Fruit fly (Drosophila melanogaster) whole organism, embryonic: ENCODE measurements around the gene Sgp.

Source experiments
- Adf1 ChIP-seq: fragments of 200-800 bp; sonication (Bioruptor generic); IDR thresholded peaks from 2 replicates; pipeline ENCODE4 v1.3.6; 2022; ENCODE audit warnings: missing biosample characterization, missing genetic modification characterization
- Atf-2 ChIP-seq: fragments of 200-800 bp; sonication (Bioruptor generic); optimal IDR thresholded peaks from 2 replicates; lab custom pipeline; 2016; ENCODE audit warnings: missing biosample characterization, missing genetic modification characterization
- CG10147 ChIP-seq: fragments of 200-800 bp; sonication (Bioruptor generic); optimal IDR thresholded peaks from 2 replicates; lab custom pipeline; 2019; ENCODE audit warnings: missing biosample characterization, mild to moderate bottlenecking, missing genetic modification characterization, moderate library complexity
- CG12391 ChIP-seq: fragments of 200-800 bp; sonication (Bioruptor generic); optimal IDR thresholded peaks from 3 replicates; lab custom pipeline; 2018; ENCODE audit warnings: missing biosample characterization, mild to moderate bottlenecking, missing genetic modification characterization, moderate library complexity
- CG13424 ChIP-seq: fragments of 200-800 bp; sonication (Bioruptor generic); optimal IDR thresholded peaks from 2 replicates; lab custom pipeline; 2019; ENCODE audit warnings: missing biosample characterization, mild to moderate bottlenecking, missing genetic modification characterization, moderate library complexity
- CG15011 ChIP-seq: fragments of 200-800 bp; sonication (Bioruptor generic); optimal IDR thresholded peaks from 3 replicates; lab custom pipeline; 2018; ENCODE audit warnings: missing biosample characterization, mild to moderate bottlenecking, missing genetic modification characterization
- CG1603 ChIP-seq: fragments of 200-800 bp; sonication (Bioruptor generic); optimal IDR thresholded peaks from 2 replicates; lab custom pipeline; 2019; ENCODE audit warnings: missing biosample characterization, mild to moderate bottlenecking, missing genetic modification characterization, moderate library complexity
- CG2199 ChIP-seq: fragments of 200-800 bp; sonication (Bioruptor generic); IDR thresholded peaks from 3 replicates; pipeline ENCODE4 v1.3.6; 2022; ENCODE audit warnings: missing biosample characterization, missing genetic modification characterization
- CG2712 ChIP-seq: fragments of 200-800 bp; optimal IDR thresholded peaks from 3 replicates; lab custom pipeline; 2019; ENCODE audit warnings: missing biosample characterization, mild to moderate bottlenecking, missing genetic modification characterization, moderate library complexity
- CG3065 ChIP-seq: fragments of 200-800 bp; sonication (Bioruptor generic); optimal IDR thresholded peaks from 2 replicates; lab custom pipeline; 2016; ENCODE audit warnings: missing biosample characterization, missing genetic modification characterization
- CG32532 ChIP-seq: fragments of 200-800 bp; sonication (Bioruptor generic); IDR thresholded peaks from 2 replicates; pipeline ENCODE4 v1.3.6; 2022; ENCODE audit warnings: missing biosample characterization, missing genetic modification characterization
- CG34224 ChIP-seq: fragments of 200-800 bp; sonication (Bioruptor generic); IDR thresholded peaks from 3 replicates; pipeline ENCODE4 v1.3.6; 2022; ENCODE audit warnings: missing biosample characterization, missing genetic modification characterization; ENCODE audit not compliant: partially characterized antibody
- CG3838 ChIP-seq: fragments of 200-800 bp; sonication (Bioruptor generic); optimal IDR thresholded peaks from 3 replicates; lab custom pipeline; 2016; ENCODE audit warnings: missing biosample characterization, missing genetic modification characterization
- CG6854 ChIP-seq: fragments of 200-800 bp; sonication (Bioruptor generic); optimal IDR thresholded peaks from 3 replicates; lab custom pipeline; 2017; ENCODE audit warnings: missing biosample characterization, mild to moderate bottlenecking, missing genetic modification characterization
- CG7786 ChIP-seq: fragments of 200-800 bp; sonication (Bioruptor generic); optimal IDR thresholded peaks from 2 replicates; lab custom pipeline; 2016; ENCODE audit warnings: missing biosample characterization, missing genetic modification characterization
- CG7839 ChIP-seq: fragments of 200-800 bp; sonication (Bioruptor generic); optimal IDR thresholded peaks from 3 replicates; lab custom pipeline; 2018; ENCODE audit warnings: missing biosample characterization, mild to moderate bottlenecking, missing genetic modification characterization, moderate library complexity
- CG7987 ChIP-seq: fragments of 200-800 bp; sonication (Bioruptor generic); optimal IDR thresholded peaks from 2 replicates; lab custom pipeline; 2018; ENCODE audit warnings: missing biosample characterization, mild to moderate bottlenecking, missing genetic modification characterization, moderate library complexity
- CG8089 ChIP-seq: fragments of 200-800 bp; sonication (Bioruptor generic); optimal IDR thresholded peaks from 3 replicates; lab custom pipeline; 2016; ENCODE audit warnings: missing biosample characterization, missing genetic modification characterization
- CG8478 ChIP-seq: fragments of >200 bp; optimal IDR thresholded peaks from 2 replicates; lab custom pipeline; 2018
- CG9609 ChIP-seq: fragments of 200-800 bp; sonication (Bioruptor generic); optimal IDR thresholded peaks from 3 replicates; lab custom pipeline; 2016; ENCODE audit warnings: missing biosample characterization, missing genetic modification characterization
- CG9876 ChIP-seq: fragments of 200-800 bp; sonication (Bioruptor generic); optimal IDR thresholded peaks from 2 replicates; lab custom pipeline; 2016; ENCODE audit warnings: missing biosample characterization, missing genetic modification characterization
- CoRest ChIP-seq: fragments of 200-800 bp; sonication (Bioruptor generic); optimal IDR thresholded peaks from 3 replicates; lab custom pipeline; 2018; ENCODE audit warnings: missing biosample characterization, mild to moderate bottlenecking, missing genetic modification characterization, moderate library complexity
- Doc2 ChIP-seq: fragments of 200-800 bp; sonication (Bioruptor generic); IDR thresholded peaks from 2 replicates; pipeline ENCODE4 v1.3.6; 2022; ENCODE audit warnings: missing biosample characterization, missing genetic modification characterization
- GATAe ChIP-seq: fragments of 200-800 bp; sonication (Bioruptor generic); conservative IDR thresholded peaks from 2 replicates; pipeline ENCODE4 v1.3.6; 2022; ENCODE audit warnings: missing biosample characterization, missing genetic modification characterization
- H15 ChIP-seq: fragments of 200-800 bp; sonication (Bioruptor generic); IDR thresholded peaks from 3 replicates; pipeline ENCODE4 v1.3.6; 2022; ENCODE audit warnings: missing biosample characterization, missing genetic modification characterization
- HHEX ChIP-seq: fragments of 200-800 bp; sonication (Bioruptor generic); optimal IDR thresholded peaks from 3 replicates; lab custom pipeline; 2017; ENCODE audit warnings: missing biosample characterization, mild to moderate bottlenecking, missing genetic modification characterization, missing genetic modification reagents
- NK7.1 ChIP-seq: fragments of 200-800 bp; sonication (Bioruptor generic); optimal IDR thresholded peaks from 3 replicates; lab custom pipeline; 2016; ENCODE audit warnings: missing biosample characterization, missing genetic modification characterization
- Taf1 ChIP-seq: fragments of 200-800 bp; sonication (Bioruptor generic); IDR thresholded peaks from 2 replicates; pipeline ENCODE4 v1.3.6; 2022; ENCODE audit warnings: missing biosample characterization, missing genetic modification characterization
- amos ChIP-seq: fragments of 200-800 bp; sonication (Bioruptor generic); IDR thresholded peaks from 2 replicates; pipeline ENCODE4 v1.3.6; 2022; ENCODE audit warnings: missing biosample characterization, missing genetic modification characterization; ENCODE audit not compliant: partially characterized antibody
- az2 ChIP-seq: fragments of 200-800 bp; sonication (Bioruptor generic); optimal IDR thresholded peaks from 3 replicates; lab custom pipeline; 2016; ENCODE audit warnings: missing biosample characterization, missing genetic modification characterization
- bigmax ChIP-seq: fragments of 200-800 bp; sonication (Bioruptor generic); optimal IDR thresholded peaks from 2 replicates; lab custom pipeline; 2018; ENCODE audit warnings: missing biosample characterization, mild to moderate bottlenecking, missing genetic modification characterization
- cg ChIP-seq: fragments of 200-800 bp; sonication (Bioruptor generic); optimal IDR thresholded peaks from 3 replicates; lab custom pipeline; 2019; ENCODE audit warnings: missing biosample characterization, mild to moderate bottlenecking, missing genetic modification characterization, moderate library complexity
- chn ChIP-seq: fragments of 200-800 bp; sonication (Bioruptor generic); optimal IDR thresholded peaks from 2 replicates; lab custom pipeline; 2016; ENCODE audit warnings: missing biosample characterization, missing genetic modification characterization
- dmrt11E ChIP-seq: fragments of 200-800 bp; sonication (Bioruptor generic); optimal IDR thresholded peaks from 3 replicates; lab custom pipeline; 2018; ENCODE audit warnings: missing biosample characterization, mild to moderate bottlenecking, missing genetic modification characterization, moderate library complexity
- ems ChIP-seq: fragments of 200-800 bp; sonication (Bioruptor generic); optimal IDR thresholded peaks from 3 replicates; lab custom pipeline; 2016; ENCODE audit warnings: missing biosample characterization, missing genetic modification characterization
- eyg ChIP-seq: fragments of 200-800 bp; sonication (Bioruptor generic); optimal IDR thresholded peaks from 3 replicates; lab custom pipeline; 2016; ENCODE audit warnings: missing biosample characterization, missing genetic modification characterization
- fd64A ChIP-seq: fragments of 200-800 bp; sonication (Bioruptor generic); optimal IDR thresholded peaks from 3 replicates; lab custom pipeline; 2018; ENCODE audit warnings: missing biosample characterization, mild to moderate bottlenecking, missing genetic modification characterization
- gcm ChIP-seq: fragments of 200-800 bp; sonication (Bioruptor generic); optimal IDR thresholded peaks from 2 replicates; lab custom pipeline; 2019; ENCODE audit warnings: missing biosample characterization, mild to moderate bottlenecking, missing genetic modification characterization, moderate library complexity
- her ChIP-seq: fragments of 200-800 bp; sonication (Bioruptor generic); optimal IDR thresholded peaks from 2 replicates; lab custom pipeline; 2016; ENCODE audit warnings: missing biosample characterization, missing genetic modification characterization
- ken ChIP-seq: fragments of 200-800 bp; sonication (Bioruptor generic); IDR thresholded peaks from 3 replicates; pipeline ENCODE4 v1.3.6; 2022; ENCODE audit warnings: missing biosample characterization, missing genetic modification characterization
- mld ChIP-seq: fragments of 200-800 bp; sonication (Bioruptor generic); IDR thresholded peaks from 3 replicates; pipeline ENCODE4 v1.3.6; 2022; ENCODE audit warnings: missing biosample characterization, missing genetic modification characterization; ENCODE audit not compliant: partially characterized antibody
- nerfin-2 ChIP-seq: fragments of 200-800 bp; sonication (Bioruptor generic); IDR thresholded peaks from 2 replicates; pipeline ENCODE4 v1.3.6; 2022; ENCODE audit warnings: missing biosample characterization, missing genetic modification characterization; ENCODE audit not compliant: partially characterized antibody
- pzg ChIP-seq: fragments of 200-800 bp; sonication (Bioruptor generic); optimal IDR thresholded peaks from 3 replicates; lab custom pipeline; 2018; ENCODE audit warnings: missing biosample characterization, mild to moderate bottlenecking, missing genetic modification characterization, moderate library complexity
- repo ChIP-seq: fragments of 200-800 bp; sonication (Bioruptor generic); optimal IDR thresholded peaks from 2 replicates; lab custom pipeline; 2016; ENCODE audit warnings: missing biosample characterization, missing genetic modification characterization
- sisA ChIP-seq: fragments of 200-800 bp; sonication (Bioruptor generic); IDR thresholded peaks from 2 replicates; pipeline ENCODE4 v1.3.6; 2022; ENCODE audit warnings: missing biosample characterization, missing genetic modification characterization
- tin ChIP-seq: fragments of 200-800 bp; sonication (Bioruptor generic); optimal IDR thresholded peaks from 3 replicates; lab custom pipeline; 2016; ENCODE audit warnings: missing biosample characterization, missing genetic modification characterization
- twi ChIP-seq: fragments of 200-800 bp; optimal IDR thresholded peaks from 2 replicates; lab custom pipeline; 2019; ENCODE audit warnings: missing biosample characterization, mild to moderate bottlenecking, missing genetic modification characterization, moderate library complexity
- yki ChIP-seq: fragments of >200 bp; optimal IDR thresholded peaks from 3 replicates; lab custom pipeline; 2018
- zen ChIP-seq: fragments of 200-800 bp; sonication (Bioruptor generic); optimal IDR thresholded peaks from 3 replicates; lab custom pipeline; 2018; ENCODE audit warnings: missing biosample characterization, mild to moderate bottlenecking, missing genetic modification characterization, moderate library complexity

Gene Sgp

DNA sequence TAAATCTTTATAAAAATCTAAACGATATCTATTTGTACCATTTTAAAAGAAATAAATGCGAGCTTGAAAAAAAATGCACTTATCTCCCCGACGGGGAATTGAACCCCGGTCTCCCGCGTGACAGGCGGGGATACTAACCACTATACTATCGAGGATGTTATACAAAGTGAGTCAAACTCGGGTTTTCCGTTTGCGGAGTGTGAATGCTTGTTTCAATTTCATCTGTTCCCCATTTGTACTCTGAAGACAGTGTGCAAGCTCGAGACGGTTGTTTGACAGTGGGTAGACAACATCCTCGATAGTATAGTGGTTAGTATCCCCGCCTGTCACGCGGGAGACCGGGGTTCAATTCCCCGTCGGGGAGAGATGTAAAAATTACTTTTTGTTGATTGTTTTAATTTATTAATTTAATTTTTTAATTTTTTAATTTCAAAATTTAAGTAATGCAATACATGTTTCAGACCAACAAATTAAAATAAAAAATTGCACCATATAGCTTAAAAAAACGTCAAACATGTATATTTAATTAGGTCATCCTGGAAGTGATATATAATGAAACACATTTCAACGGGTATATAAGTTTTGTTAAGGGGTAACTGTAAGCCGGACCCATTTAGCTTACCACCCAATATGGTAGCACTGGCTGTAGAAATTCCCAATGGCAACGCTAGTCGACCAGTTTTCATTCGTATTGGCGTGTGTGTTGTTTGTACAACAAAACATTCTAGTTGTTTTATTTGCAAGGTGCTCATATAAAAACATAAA, 22.2 kb downstream of the Sgp start, which contains the start of gene Sema1a (continued):
- TF ChIP-seq pzg (GFP tag; lab: Kevin White, UChicago) (peak; percentile 40), H15 (GFP tag; lab: Robert Waterston, UW) (peak; percentile 59; the same call in 1 of the 3 replicates), CG1603 (tag; lab: Kevin White, UChicago) (peak; percentile 63), CG3065 (GFP tag; lab: Kevin White, UChicago) (peak; percentile 16), gcm (GFP tag; lab: Kevin White, UChicago) (peak; percentile 44), yki (lab: Kevin White, UChicago) (no peak), dmrt11E (tag; lab: Kevin White, UChicago) (peak; percentile 18), HHEX (GFP tag; lab: Kevin White, UChicago) (peak; percentile 26), CG10147 (peak; percentile 58), CG13424 (tag; lab: Kevin White, UChicago) (peak; percentile 36), CG2199 (GFP tag; lab: Robert Waterston, UW) (peak; percentile 68; the same call in 2 of the 3 replicates), amos (GFP tag; lab: Robert Waterston, UW) (peak; percentile 83; the same call in 1 of the 2 replicates), bigmax (GFP tag; lab: Kevin White, UChicago) (no peak), CG7839 (tag; lab: Kevin White, UChicago) (peak; percentile 64), CG32532 (GFP tag; lab: Robert Waterston, UW) (peak; percentile 75), ken (GFP tag; lab: Robert Waterston, UW) (peak; percentile 74), az2 (GFP tag; lab: Kevin White, UChicago) (peak; percentile 81), CG7987 (peak; percentile 43), CG2712 (tag; lab: Kevin White, UChicago) (peak; percentile 65), zen (peak; percentile 22), repo (GFP tag; lab: Kevin White, UChicago) (peak; percentile 46), CG8478 (no peak), fd64A (GFP tag; lab: Kevin White, UChicago) (no peak), GATAe (GFP tag; lab: Robert Waterston, UW) (peak; percentile 39; the same call in 1 of the 2 replicates), NK7.1 (GFP tag; lab: Kevin White, UChicago) (peak; percentile 17), CG9609 (peak; percentile 45), tin (GFP tag; lab: Kevin White, UChicago) (peak; percentile 36), CG8089 (GFP tag; lab: Kevin White, UChicago) (no peak), CG34224 (GFP tag; lab: Robert Waterston, UW) (peak; percentile 79), her (peak; percentile 75), CG15011 (GFP tag; lab: Kevin White, UChicago) (no peak), CG12391 (tag; lab: Kevin White, UChicago) (peak; percentile 69), Atf-2 (GFP tag; lab: Kevin White, UChicago) (peak; percentile 47), CG7786 (GFP tag; lab: Kevin White, UChicago) (peak; percentile 33), mld (GFP tag; lab: Robert Waterston, UW) (peak; percentile 94), Doc2 (GFP tag; lab: Robert Waterston, UW) (no peak), Taf1 (GFP tag; lab: Robert Waterston, UW) (peak; percentile 53), CG9876 (GFP tag; lab: Kevin White, UChicago) (peak; percentile 9), ems (GFP tag; lab: Kevin White, UChicago) (peak; percentile 10), CG6854 (GFP tag; lab: Kevin White, UChicago) (peak; percentile 59), sisA (GFP tag; lab: Robert Waterston, UW) (no peak), nerfin-2 (GFP tag; lab: Robert Waterston, UW) (peak; percentile 80), chn (GFP tag; lab: Kevin White, UChicago) (peak; percentile 34), CG3838 (GFP tag; lab: Kevin White, UChicago) (no peak), Adf1 (GFP tag; lab: Robert Waterston, UW) (peak; percentile 50; the same call in 1 of the 2 replicates), twi (peak; percentile 41), CoRest (tag; lab: Kevin White, UChicago) (peak; percentile 87), cg (peak; percentile 62), eyg (peak; percentile 24)
